Worm (Caenorhabditis elegans): ENCODE results near the gene dsh-1.
A peak's percentile ranks its signal among the peaks of the same experiment; 100 is the strongest.

The dsh-1 gene

DNA sequence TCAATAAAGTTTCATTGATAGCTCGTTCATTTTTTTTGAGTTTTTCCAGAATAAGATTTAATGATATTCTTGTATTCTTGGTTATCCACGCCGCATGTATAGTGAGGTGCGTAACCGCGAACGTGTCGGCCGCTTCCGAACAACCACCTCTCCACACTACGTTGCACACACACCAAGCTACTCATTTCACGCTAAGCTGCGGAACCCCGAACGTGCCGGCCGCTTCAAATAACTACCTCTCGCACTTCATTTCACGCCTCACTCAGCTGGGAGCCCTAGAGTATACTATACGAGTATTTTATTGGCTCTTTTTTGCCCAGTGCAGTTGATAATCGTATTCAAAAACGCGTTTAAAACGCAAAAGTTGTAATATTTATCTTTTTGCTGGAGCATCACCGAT is 25.0 kb downstream of the dsh-1 start:
- TF ChIP-seq F26F4.8 (GFP tag; conservative IDR thresholded peaks at IDR 0.05) (0 out of 2 replicates have a peak, but pooled peaks have one; percentile 53), snpc-4 (tag; optimal IDR thresholded peaks at IDR 0.05) (peak; percentile 63), T26A8.4 (GFP tag; IDR thresholded peaks at IDR 0.05) (peak; percentile 36; the same call in 1 of the 2 replicates)

DNA sequence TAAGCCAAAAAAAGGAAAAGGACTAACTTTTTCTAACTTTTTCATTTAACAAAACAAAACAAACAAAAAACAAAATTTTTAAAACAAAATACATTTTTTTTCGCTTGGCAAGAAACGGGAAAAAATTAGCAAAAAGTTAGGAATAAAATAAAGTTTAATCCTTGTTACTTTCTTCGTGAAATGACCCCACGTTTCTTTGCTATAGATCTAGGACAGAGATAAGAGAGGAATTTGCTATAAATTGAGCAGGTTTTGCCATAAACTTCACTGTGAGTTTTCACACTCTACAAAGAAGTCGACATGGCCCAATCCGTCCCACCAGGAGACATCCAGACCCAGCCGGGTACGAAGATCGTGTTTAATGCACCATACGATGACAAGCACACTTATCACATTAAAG is 25.7 kb downstream of the dsh-1 start, which contains the start of gene msp-50:
Gene msp-50 (plus strand): TSS at position 301 of the 400 bp plus-strand sequence.
- no peak for TF ChIP-seq R02D3.7 (tag; optimal IDR thresholded peaks at IDR 0.05)
- TF ChIP-seq hif-1 (tag; optimal IDR thresholded peaks at IDR 0.05), result no peak
- no peak for TF ChIP-seq php-3 (GFP tag; IDR thresholded peaks at IDR 0.05)

DNA sequence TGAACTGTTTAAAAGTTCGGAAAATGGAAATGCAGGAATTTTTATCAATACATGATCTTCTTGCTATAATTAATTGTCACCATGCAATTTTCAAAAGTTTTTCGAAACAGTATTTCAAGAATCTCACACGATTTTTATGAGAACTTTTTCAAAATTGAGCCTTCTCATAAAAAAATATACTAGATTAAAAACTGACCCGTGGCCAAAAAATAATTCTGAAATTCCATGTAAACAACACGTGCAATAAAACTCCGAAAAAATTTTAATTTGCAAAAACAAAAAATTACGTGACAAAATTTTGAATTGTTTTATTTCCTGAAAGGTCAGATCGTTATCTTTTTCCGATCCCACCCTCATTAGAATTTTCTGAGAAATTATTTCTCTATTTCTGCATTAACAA is 29.7 kb downstream of the dsh-1 start, which contains the start of gene C34F11.5:
Gene C34F11.5 (plus strand): TSS at position 301 of the 400 bp plus-strand sequence.
- TF ChIP-seq spr-3 (GFP tag; optimal IDR thresholded peaks at IDR 0.05), result no peak
- no peak for TF ChIP-seq dmd-9 (GFP tag; IDR thresholded peaks at IDR 0.05)
- TF ChIP-seq ceh-20 (GFP tag; IDR thresholded peaks at IDR 0.05), result no peak
- no peak for TF ChIP-seq zip-11 (GFP tag; IDR thresholded peaks at IDR 0.05)
- no peak for TF ChIP-seq ama-1 (optimal IDR thresholded peaks at IDR 0.05)
- no peak for TF ChIP-seq pha-4 (GFP tag; IDR thresholded peaks at IDR 0.05)
- TF ChIP-seq pha-4 (tag; optimal IDR thresholded peaks at IDR 0.05), result no peak
- no peak for TF ChIP-seq hmg-1.1 (GFP tag; IDR thresholded peaks at IDR 0.05)
- no peak for TF ChIP-seq zip-2 (tag; optimal IDR thresholded peaks at IDR 0.05)
- TF ChIP-seq duxl-1 (tag; optimal IDR thresholded peaks at IDR 0.05; ENCODE audit: poor library complexity), result no peak
- TF ChIP-seq dmd-6 (GFP tag; IDR thresholded peaks at IDR 0.05), result no peak

DNA sequence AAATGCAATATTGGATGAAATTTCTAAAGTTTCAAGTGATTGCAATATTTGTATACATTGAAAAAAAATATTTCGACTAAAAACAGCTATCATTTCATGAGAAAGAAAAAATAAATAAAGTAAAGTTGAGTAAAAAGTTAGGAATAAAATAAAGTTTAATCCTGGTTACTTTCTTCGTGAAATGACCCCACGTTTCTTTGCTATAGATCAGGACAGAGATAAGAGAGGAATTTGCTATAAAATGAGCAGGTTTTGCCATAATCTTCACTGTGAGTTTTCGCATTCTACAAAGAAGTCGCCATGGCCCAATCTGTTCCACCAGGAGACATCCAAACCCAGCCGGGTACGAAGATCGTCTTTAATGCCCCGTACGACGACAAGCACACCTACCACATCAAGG is 31.1 kb downstream of the dsh-1 start, which contains the start of gene msp-49:
Gene msp-49 (plus strand): TSS at position 301 of the 400 bp plus-strand sequence.
- TF ChIP-seq Y5F2A.4 (GFP tag; optimal IDR thresholded peaks at IDR 0.05) (no peak), dmd-6 (GFP tag; IDR thresholded peaks at IDR 0.05) (no peak), F10B5.3 (tag; optimal IDR thresholded peaks at IDR 0.05) (no peak), mxl-2 (GFP tag; conservative IDR thresholded peaks at IDR 0.05) (no peak), pha-4 (GFP tag; IDR thresholded peaks at IDR 0.05) (no peak), pha-4 (tag; optimal IDR thresholded peaks at IDR 0.05) (no peak), nhr-42 (GFP tag; IDR thresholded peaks at IDR 0.05) (no peak), nhr-28 (tag; optimal IDR thresholded peaks at IDR 0.05) (no peak), ZK337.2 (GFP tag; IDR thresholded peaks at IDR 0.05) (no peak), T20F7.1 (GFP tag; optimal IDR thresholded peaks at IDR 0.05) (no peak), lin-13 (GFP tag; optimal IDR thresholded peaks at IDR 0.05) (no peak), hlh-11 (tag; optimal IDR thresholded peaks at IDR 0.05) (no peak), ces-1 (GFP tag; optimal IDR thresholded peaks at IDR 0.05) (no peak)

DNA sequence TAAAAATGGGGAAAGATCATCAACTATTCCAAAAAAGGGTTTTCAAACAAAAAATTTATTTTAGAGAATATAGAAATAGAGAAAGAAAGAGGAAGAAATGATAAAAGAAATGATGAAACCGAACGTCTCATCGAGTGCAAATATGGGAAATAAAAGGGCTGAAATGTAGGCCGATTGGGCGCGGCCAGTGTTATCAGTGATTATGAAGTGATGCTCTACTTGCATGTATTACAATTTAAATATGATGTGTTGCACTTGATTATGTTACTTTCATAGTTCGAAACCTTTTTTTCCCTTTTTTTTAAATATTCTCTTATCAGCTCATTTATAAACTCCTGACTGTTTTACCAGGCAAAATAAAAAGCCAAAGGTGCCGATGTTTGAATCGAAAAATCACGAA is 33.4 kb downstream of the dsh-1 start:
- TF ChIP-seq lin-1 (GFP tag; IDR thresholded peaks at IDR 0.05) (no peak), lir-3 (tag; optimal IDR thresholded peaks at IDR 0.05) (no peak), Y75B8A.6 (GFP tag; IDR thresholded peaks at IDR 0.05) (no peak), ZK546.5 (tag; optimal IDR thresholded peaks at IDR 0.05) (no peak), unc-39 (tag; optimal IDR thresholded peaks at IDR 0.05) (no peak), nhr-77 (tag; optimal IDR thresholded peaks at IDR 0.05) (peak; percentile 60), ceh-62 (tag; optimal IDR thresholded peaks at IDR 0.05) (no peak), spr-1 (tag; optimal IDR thresholded peaks at IDR 0.05) (no peak), mdt-29 (GFP tag; IDR thresholded peaks at IDR 0.05) (no peak), egl-43 (GFP tag; IDR thresholded peaks at IDR 0.05) (no peak), nhr-28 (tag; optimal IDR thresholded peaks at IDR 0.05) (peak; percentile 81), jun-1 (tag; optimal IDR thresholded peaks at IDR 0.05) (peak; percentile 18), dpl-1 (GFP tag; optimal IDR thresholded peaks at IDR 0.05) (no peak), aly-2 (tag; optimal IDR thresholded peaks at IDR 0.05) (no peak), nhr-41 (GFP tag; IDR thresholded peaks at IDR 0.05) (no peak), nhr-48 (tag; optimal IDR thresholded peaks at IDR 0.05) (no peak), aha-1 (tag) (peak; percentile 40), dve-1 (tag; optimal IDR thresholded peaks at IDR 0.05; ENCODE audit: insufficient read depth) (peak; percentile 74), F49E8.2 (tag; optimal IDR thresholded peaks at IDR 0.05; ENCODE audit: borderline replicate concordance) (no peak), daf-16 (GFP tag; optimal IDR thresholded peaks at IDR 0.05) (no peak), daf-16 (tag; optimal IDR thresholded peaks at IDR 0.05) (peak; percentile 69)

Data from whole organism, L4 larva.